Worm (Caenorhabditis elegans): ENCODE measurements around the gene slmp-1.
A peak's percentile ranks its signal among the peaks of the same experiment; 100 is the strongest.

The slmp-1 gene

ce11 chrIV:3227549-3228139 is 14.1 kb downstream of the slmp-1 start (continued):
- TF ChIP-seq B0336.3 (GFP tag; IDR thresholded peaks at IDR 0.05) (peak; percentile 53; the same call in 1 of the 2 replicates), nhr-80 (tag; optimal IDR thresholded peaks at IDR 0.05) (peak; percentile 98)

ce11 chrIV:3231644-3232043 is 18.1 kb downstream of the slmp-1 start:
- TF ChIP-seq attf-5 (GFP tag; optimal IDR thresholded peaks at IDR 0.05) (peak; percentile 6), aptf-2 (GFP tag; conservative IDR thresholded peaks at IDR 0.05) (no peak), zfh-2 (GFP tag; conservative IDR thresholded peaks at IDR 0.05) (0 out of 2 replicates have a peak, but pooled peaks have one; percentile 12), cebp-1 (GFP tag; IDR thresholded peaks at IDR 0.05) (no peak), cebp-1 (tag; optimal IDR thresholded peaks at IDR 0.05) (peak; percentile 17), B0261.1 (tag; optimal IDR thresholded peaks at IDR 0.05) (no peak), ets-4 (GFP tag; optimal IDR thresholded peaks at IDR 0.05) (peak; percentile 29), nhr-80 (tag; optimal IDR thresholded peaks at IDR 0.05) (peak; percentile 85), let-607 (tag; optimal IDR thresholded peaks at IDR 0.05) (peak; percentile 20 to 76), egl-44 (GFP tag; IDR thresholded peaks at IDR 0.05) (no peak)

ce11 chrIV:3232694-3233372 is 19.3 kb downstream of the slmp-1 start:
- no peak for TF ChIP-seq him-1 (tag; optimal IDR thresholded peaks at IDR 0.05)
- peak; percentile 19 for TF ChIP-seq madf-10 (tag; optimal IDR thresholded peaks at IDR 0.05)
- peak; percentile 2 for TF ChIP-seq F57C9.4 (tag; optimal IDR thresholded peaks at IDR 0.05)
- TF ChIP-seq B0019.2 (GFP tag; conservative IDR thresholded peaks at IDR 0.05) = no peak
- peak; percentile 43; the same call in 1 of the 2 replicates for TF ChIP-seq B0336.3 (GFP tag; IDR thresholded peaks at IDR 0.05)
- peak; percentile 53 for TF ChIP-seq attf-5 (GFP tag; optimal IDR thresholded peaks at IDR 0.05)
- no peak for TF ChIP-seq ceh-91 (GFP tag; IDR thresholded peaks at IDR 0.05)
- peak; percentile 25 for TF ChIP-seq die-1 (tag; optimal IDR thresholded peaks at IDR 0.05)
- TF ChIP-seq cebp-1 (GFP tag; IDR thresholded peaks at IDR 0.05) = no peak
- peak; percentile 34 for TF ChIP-seq cebp-1 (tag; optimal IDR thresholded peaks at IDR 0.05)
- no peak for TF ChIP-seq mes-4 (tag; optimal IDR thresholded peaks at IDR 0.05)
- peak; percentile 38 for TF ChIP-seq repo-1 (tag; optimal IDR thresholded peaks at IDR 0.05)
- no peak for TF ChIP-seq F55B11.4 (tag; optimal IDR thresholded peaks at IDR 0.05; ENCODE audit: borderline replicate concordance, insufficient read depth)
- TF ChIP-seq Y79H2A.3 (GFP tag; conservative IDR thresholded peaks at IDR 0.05) = no peak
- no peak for TF ChIP-seq ceh-79 (tag; optimal IDR thresholded peaks at IDR 0.05)
- peak; percentile 54 for TF ChIP-seq lin-40 (tag; optimal IDR thresholded peaks at IDR 0.05)
- TF ChIP-seq ztf-6 (GFP tag; IDR thresholded peaks at IDR 0.05) = no peak
- TF ChIP-seq akir-1 (GFP tag; optimal IDR thresholded peaks at IDR 0.05) = peak; percentile 50
- no peak for TF ChIP-seq lin-26 (GFP tag; IDR thresholded peaks at IDR 0.05)
- TF ChIP-seq nhr-80 (tag; optimal IDR thresholded peaks at IDR 0.05) = peak; percentile 73
- TF ChIP-seq pbrm-1 (GFP tag; IDR thresholded peaks at IDR 0.05) = 0 out of 2 replicates have a peak, but pooled peaks have one; percentile 40
- peak; percentile 67 for TF ChIP-seq dox-1 (GFP tag; IDR thresholded peaks at IDR 0.05)
- no peak for TF ChIP-seq sea-2 (GFP tag; IDR thresholded peaks at IDR 0.05)
- peak; percentile 70 for TF ChIP-seq ama-1 (optimal IDR thresholded peaks at IDR 0.05)
- no peak for TF ChIP-seq ama-1 (GFP tag; optimal IDR thresholded peaks at IDR 0.05)
- TF ChIP-seq hlh-26 (GFP tag; conservative IDR thresholded peaks at IDR 0.05) = no peak
- no peak for TF ChIP-seq hlh-12 (tag; optimal IDR thresholded peaks at IDR 0.05)
- peak in 1 of 2 experiments; percentile 18 for TF ChIP-seq rec-8 (tag; optimal IDR thresholded peaks at IDR 0.05)
- no peak for TF ChIP-seq lir-1 (GFP tag; conservative IDR thresholded peaks at IDR 0.05)
- TF ChIP-seq attf-6 (GFP tag; IDR thresholded peaks at IDR 0.05) = no peak
- peak; percentile 62 for TF ChIP-seq ZK185.1 (tag; optimal IDR thresholded peaks at IDR 0.05; ENCODE audit: poor library complexity, severe bottlenecking)
- no peak for TF ChIP-seq hrde-1 (tag; optimal IDR thresholded peaks at IDR 0.05; ENCODE audit: borderline replicate concordance)
- no peak for TF ChIP-seq ztf-28 (GFP tag; IDR thresholded peaks at IDR 0.05)
- TF ChIP-seq zfh-2 (GFP tag; conservative IDR thresholded peaks at IDR 0.05) = peak; percentile 97
- no peak for TF ChIP-seq snpc-4 (GFP tag; optimal IDR thresholded peaks at IDR 0.05)
- TF ChIP-seq snpc-4 (tag; optimal IDR thresholded peaks at IDR 0.05) = peak in 1 of 4 experiments; percentile 32
- TF ChIP-seq F57A8.1 (GFP tag; optimal IDR thresholded peaks at IDR 0.05) = no peak
